Worm (Caenorhabditis elegans): ENCODE data around the gene F18C5.5.

F18C5.5 gene

DNA sequence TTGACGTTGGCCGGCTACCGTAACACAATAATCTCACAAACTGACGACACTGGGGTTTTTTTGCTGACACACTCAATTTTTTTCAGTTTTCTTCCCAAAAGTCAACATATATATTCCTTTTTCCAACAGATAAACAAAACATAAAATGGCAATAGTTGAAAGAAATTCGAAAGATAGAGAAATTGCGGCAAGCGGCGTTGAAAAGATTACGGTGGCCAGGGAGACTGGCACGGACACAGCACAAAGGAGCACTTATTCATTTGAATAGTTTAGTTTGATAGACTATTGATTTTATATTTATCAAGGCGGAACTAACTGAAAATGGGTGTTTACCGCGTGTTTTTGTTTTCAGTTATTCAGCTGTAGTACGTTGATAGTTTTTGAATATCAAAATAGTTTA, 45.2 kb downstream of the F18C5.5 start, which contains the start of gene toe-2:
Gene toe-2 (minus strand): TSS at position 70 of the 400 bp plus-strand sequence.
- TF ChIP-seq snpc-4 (GFP tag; optimal IDR thresholded peaks at IDR 0.05), result no peak
- no peak for TF ChIP-seq snpc-4 (tag; optimal IDR thresholded peaks at IDR 0.05)
- no peak for TF ChIP-seq rcor-1 (GFP tag; IDR thresholded peaks at IDR 0.05)
- no peak for TF ChIP-seq nhr-80 (tag; optimal IDR thresholded peaks at IDR 0.05)
- TF ChIP-seq egl-44 (GFP tag; IDR thresholded peaks at IDR 0.05), result no peak
- TF ChIP-seq sea-2 (GFP tag; IDR thresholded peaks at IDR 0.05), result no peak
- no peak for TF ChIP-seq athp-1 (tag; optimal IDR thresholded peaks at IDR 0.05)

DNA sequence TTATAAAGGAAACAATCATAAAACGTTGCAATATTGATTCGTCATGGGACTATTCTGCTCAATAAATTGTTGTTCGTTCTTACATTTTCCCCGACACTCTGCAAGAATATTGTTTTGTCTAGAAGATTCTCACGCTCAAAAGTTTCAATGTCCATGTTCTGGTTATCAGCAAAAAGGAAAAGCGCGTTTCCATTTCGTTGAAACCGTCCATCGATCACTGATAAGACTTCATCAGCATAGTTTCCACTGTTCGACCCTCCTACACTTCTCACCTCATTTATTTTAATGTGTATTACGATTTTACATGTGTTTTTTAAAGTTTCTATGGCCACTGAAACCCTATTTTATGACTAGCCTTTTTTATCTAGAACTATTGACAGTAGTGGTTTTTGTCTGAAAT, 46.4 kb downstream of the F18C5.5 start:
- TF ChIP-seq him-1 (tag; optimal IDR thresholded peaks at IDR 0.05) (no peak), nhr-80 (tag; optimal IDR thresholded peaks at IDR 0.05) (peak; percentile 68)

ce11 chrII:6519703-6520102, 46.8 kb downstream of the F18C5.5 start:
- peak in 1 of 3 experiments; percentile 67 for TF ChIP-seq lin-35 (GFP tag; optimal IDR thresholded peaks at IDR 0.05)
- peak; percentile 78 for TF ChIP-seq dpl-1 (GFP tag; optimal IDR thresholded peaks at IDR 0.05)
- peak; percentile 23; the same call in 1 of the 2 replicates for TF ChIP-seq hmg-1.2 (GFP tag; IDR thresholded peaks at IDR 0.05)
- TF ChIP-seq madf-6 (GFP tag; IDR thresholded peaks at IDR 0.05), result peak; percentile 90
- TF ChIP-seq efl-1 (GFP tag; optimal IDR thresholded peaks at IDR 0.05), result peak; percentile 94
- no peak for TF ChIP-seq snpc-1.1 (tag; optimal IDR thresholded peaks at IDR 0.05; ENCODE audit: insufficient read depth)
- TF ChIP-seq F49E8.2 (tag; optimal IDR thresholded peaks at IDR 0.05; ENCODE audit: insufficient read depth), result peak; percentile 18
- 0 out of 2 replicates have a peak, but pooled peaks have one; percentile 28 for TF ChIP-seq ceh-100 (GFP tag; IDR thresholded peaks at IDR 0.05)
- peak; percentile 77 for TF ChIP-seq unc-130 (GFP tag; optimal IDR thresholded peaks at IDR 0.05)
- no peak for TF ChIP-seq sdz-38 (tag; optimal IDR thresholded peaks at IDR 0.05)
- peak; percentile 85 for TF ChIP-seq madf-8 (GFP tag; conservative IDR thresholded peaks at IDR 0.05)
- TF ChIP-seq ceh-91 (GFP tag; IDR thresholded peaks at IDR 0.05), result peak; percentile 77
- no peak for TF ChIP-seq pha-4 (tag; optimal IDR thresholded peaks at IDR 0.05)
- peak; percentile 79 for TF ChIP-seq snpc-3.4 (tag; optimal IDR thresholded peaks at IDR 0.05)
- peak; percentile 39 for TF ChIP-seq lin-54 (GFP tag; optimal IDR thresholded peaks at IDR 0.05)
- peak; percentile 82 for TF ChIP-seq lsl-1 (GFP tag; optimal IDR thresholded peaks at IDR 0.05)
- TF ChIP-seq sea-2 (GFP tag; IDR thresholded peaks at IDR 0.05), result no peak
- no peak for TF ChIP-seq sptf-2 (GFP tag; optimal IDR thresholded peaks at IDR 0.05)
- TF ChIP-seq nhr-27 (tag; optimal IDR thresholded peaks at IDR 0.05), result no peak
- TF ChIP-seq F33H1.4 (GFP tag; IDR thresholded peaks at IDR 0.05), result peak; percentile 52; the same call in 1 of the 2 replicates
- no peak for TF ChIP-seq B0261.1 (tag; optimal IDR thresholded peaks at IDR 0.05)
- no peak for TF ChIP-seq lsy-27 (tag; optimal IDR thresholded peaks at IDR 0.05; ENCODE audit: borderline replicate concordance, insufficient read depth)
- TF ChIP-seq bed-2 (GFP tag; IDR thresholded peaks at IDR 0.05), result no peak
- peak; percentile 61; the same call in 1 of the 2 replicates for TF ChIP-seq D2030.7 (GFP tag; IDR thresholded peaks at IDR 0.05)
- no peak for TF ChIP-seq B0336.3 (GFP tag; IDR thresholded peaks at IDR 0.05)
- no peak for TF ChIP-seq Y56A3A.18 (GFP tag; IDR thresholded peaks at IDR 0.05)
- TF ChIP-seq let-607 (tag; optimal IDR thresholded peaks at IDR 0.05), result no peak
- no peak for TF ChIP-seq lin-40 (tag; optimal IDR thresholded peaks at IDR 0.05)
- TF ChIP-seq ztf-3 (GFP tag; optimal IDR thresholded peaks at IDR 0.05), result no peak
- TF ChIP-seq F57A8.1 (GFP tag; optimal IDR thresholded peaks at IDR 0.05), result no peak
- peak; percentile 61 for TF ChIP-seq xnd-1 (tag; optimal IDR thresholded peaks at IDR 0.05)
- peak; percentile 40; the same call in 1 of the 2 replicates for TF ChIP-seq rcor-1 (GFP tag; IDR thresholded peaks at IDR 0.05)
- TF ChIP-seq mcd-1 (GFP tag; IDR thresholded peaks at IDR 0.05), result peak; percentile 58; the same call in 1 of the 2 replicates
